Fruit fly (Drosophila melanogaster) whole organism, wandering third instar larva: ENCODE measurements around the gene Hmgcr.
A peak's percentile ranks its signal among the peaks of the same experiment; 100 is the strongest.

Experiments used
- Abd-B ChIP-seq: fragments of >200 bp; optimal IDR thresholded peaks from 2 replicates; lab custom pipeline; 2017; ENCODE audit warnings: missing biosample characterization, missing genetic modification characterization
- CG32264 ChIP-seq: fragments of 200-800 bp; sonication (Bioruptor generic); optimal IDR thresholded peaks from 2 replicates; lab custom pipeline; 2016; ENCODE audit warnings: missing biosample characterization, missing genetic modification characterization
- CG9705 ChIP-seq: fragments of 200-800 bp; sonication (Bioruptor generic); optimal IDR thresholded peaks from 2 replicates; lab custom pipeline; 2018; ENCODE audit warnings: missing biosample characterization, mild to moderate bottlenecking, missing genetic modification characterization
- CrebA ChIP-seq: fragments of 200-800 bp; sonication (Bioruptor generic); optimal IDR thresholded peaks from 2 replicates; lab custom pipeline; 2016; ENCODE audit warnings: missing biosample characterization, mild to moderate bottlenecking, missing genetic modification characterization, borderline replicate concordance
- Dfd ChIP-seq: fragments of >200 bp; optimal IDR thresholded peaks from 2 replicates; lab custom pipeline; 2017; ENCODE audit warnings: missing biosample characterization, missing genetic modification characterization
- Dif ChIP-seq: fragments of 200-275, 200-300 bp; sonication (Bioruptor generic); optimal IDR thresholded peaks from 2 replicates; lab custom pipeline; 2018; ENCODE audit warnings: missing biosample characterization, missing genetic modification characterization; ENCODE audit not compliant: partially characterized antibody
- GATAd ChIP-seq: sonication (Bioruptor generic); optimal IDR thresholded peaks from 2 replicates; lab custom pipeline; 2016; ENCODE audit warnings: missing biosample characterization, missing genetic modification characterization
- HLH106 ChIP-seq: fragments of 200-800 bp; optimal IDR thresholded peaks from 3 replicates; lab custom pipeline; 2019; ENCODE audit warnings: missing biosample characterization, mild to moderate bottlenecking, missing genetic modification characterization, moderate library complexity
- Hnf4 ChIP-seq: fragments of 200-800 bp; sonication (Bioruptor generic); optimal IDR thresholded peaks from 2 replicates; lab custom pipeline; 2016; ENCODE audit warnings: missing biosample characterization, mild to moderate bottlenecking, missing genetic modification characterization
- Hr78 ChIP-seq: fragments of >200 bp; optimal IDR thresholded peaks from 2 replicates; lab custom pipeline; 2017; ENCODE audit warnings: missing biosample characterization, missing genetic modification characterization
- Hr83 ChIP-seq: fragments of 200-300 bp; sonication (Bioruptor generic); optimal IDR thresholded peaks from 2 replicates; lab custom pipeline; 2016; ENCODE audit warnings: missing biosample characterization, mild to moderate bottlenecking, missing genetic modification characterization, moderate library complexity; ENCODE audit not compliant: poor library complexity, severe bottlenecking
- Jra ChIP-seq: sonication (Bioruptor generic); optimal IDR thresholded peaks from 2 replicates; lab custom pipeline; 2016; ENCODE audit warnings: missing biosample characterization, missing genetic modification characterization
- Mio ChIP-seq: sonication (Bioruptor generic); optimal IDR thresholded peaks from 2 replicates; lab custom pipeline; 2016; ENCODE audit warnings: missing biosample characterization, missing genetic modification characterization
- Myc ChIP-seq: fragments of >200 bp; optimal IDR thresholded peaks from 2 replicates; lab custom pipeline; 2017
- N ChIP-seq: fragments of >200 bp; optimal IDR thresholded peaks from 2 replicates; lab custom pipeline; 2018; ENCODE audit warnings: missing biosample characterization, missing external identifiers, missing genetic modification characterization
- OdsH ChIP-seq: fragments of 200-800 bp; sonication (Bioruptor generic); optimal IDR thresholded peaks from 2 replicates; lab custom pipeline; 2016; ENCODE audit warnings: missing biosample characterization, mild to moderate bottlenecking, missing genetic modification characterization
- Rel ChIP-seq, 2 experiments: fragments of 200-800 bp; sonication (Bioruptor generic) in 1 of 2; optimal IDR thresholded peaks; 2 replicates in 1 of 2; 3 replicates in 1 of 2; lab custom pipeline; 2016 to 2019; ENCODE audit warnings: mild to moderate bottlenecking in 2 of 2, missing biosample characterization in 2 of 2, missing genetic modification characterization in 2 of 2, moderate library complexity in 1 of 2
- Sp1 ChIP-seq: fragments of 200-800 bp; sonication (Bioruptor generic); optimal IDR thresholded peaks from 3 replicates; lab custom pipeline; 2019; ENCODE audit warnings: missing biosample characterization, mild to moderate bottlenecking, missing genetic modification characterization, moderate library complexity
- Vsx2 ChIP-seq: fragments of 200-300, 225-300 bp; sonication (Bioruptor generic); optimal IDR thresholded peaks from 2 replicates; lab custom pipeline; 2018; ENCODE audit warnings: missing biosample characterization, missing genetic modification characterization; ENCODE audit not compliant: partially characterized antibody
- br ChIP-seq: fragments of 200-800 bp; sonication (Bioruptor generic); optimal IDR thresholded peaks from 2 replicates; lab custom pipeline; 2016; ENCODE audit warnings: missing biosample characterization, missing genetic modification characterization
- brk ChIP-seq: fragments of 200-800 bp; sonication (Bioruptor generic); optimal IDR thresholded peaks from 2 replicates; lab custom pipeline; 2016; ENCODE audit warnings: missing biosample characterization, mild to moderate bottlenecking, missing genetic modification characterization
- dl ChIP-seq, 2 experiments: fragments of 175-275, 200-275 bp in 1 of 2; fragments of 200-275 bp in 1 of 2; sonication (Bioruptor generic); optimal IDR thresholded peaks; lab custom pipeline; 2018; ENCODE audit warnings: mild to moderate bottlenecking in 2 of 2, missing biosample characterization in 2 of 2, missing genetic modification characterization in 2 of 2, moderate library complexity in 2 of 2; ENCODE audit not compliant: partially characterized antibody in 2 of 2, insufficient read depth in 1 of 2
- dmrt93B ChIP-seq: fragments of 200-800 bp; sonication (Bioruptor generic); optimal IDR thresholded peaks from 2 replicates; lab custom pipeline; 2018; ENCODE audit warnings: missing biosample characterization, mild to moderate bottlenecking, missing genetic modification characterization
- dsf ChIP-seq: sonication (Bioruptor generic); optimal IDR thresholded peaks from 2 replicates; lab custom pipeline; 2016; ENCODE audit warnings: missing biosample characterization, missing genetic modification characterization, borderline replicate concordance
- ey ChIP-seq: fragments of 200-800 bp; sonication (Bioruptor generic); optimal IDR thresholded peaks from 2 replicates; lab custom pipeline; 2016; ENCODE audit warnings: missing biosample characterization, missing genetic modification characterization
- foxo ChIP-seq, 2 experiments: fragments of 200-800 bp; sonication (Bioruptor generic); optimal IDR thresholded peaks; 2 replicates in 1 of 2; 3 replicates in 1 of 2; lab custom pipeline; 2016 to 2017; ENCODE audit warnings: missing biosample characterization in 2 of 2, missing genetic modification characterization in 2 of 2
- fru ChIP-seq: fragments of 200-800 bp; sonication (Bioruptor generic); optimal IDR thresholded peaks from 3 replicates; lab custom pipeline; 2016; ENCODE audit warnings: missing biosample characterization, mild to moderate bottlenecking, missing genetic modification characterization
- h ChIP-seq: fragments of 200-800 bp; sonication (Bioruptor generic); optimal IDR thresholded peaks from 3 replicates; lab custom pipeline; 2016; ENCODE audit warnings: missing biosample characterization, mild to moderate bottlenecking, missing genetic modification characterization
- jim ChIP-seq: fragments of 175-275, 200-325 bp; sonication (Bioruptor generic); optimal IDR thresholded peaks from 2 replicates; lab custom pipeline; 2016; ENCODE audit warnings: missing biosample characterization, mild to moderate bottlenecking, missing genetic modification characterization
- lola ChIP-seq: fragments of >200 bp; optimal IDR thresholded peaks from 2 replicates; lab custom pipeline; 2017; ENCODE audit warnings: missing biosample characterization, missing genetic modification characterization
- pan ChIP-seq: fragments of >200 bp; optimal IDR thresholded peaks from 2 replicates; lab custom pipeline; 2017
- psq ChIP-seq: fragments of 200-800 bp; sonication (Bioruptor generic); optimal IDR thresholded peaks from 3 replicates; lab custom pipeline; 2017; ENCODE audit warnings: missing biosample characterization, mild to moderate bottlenecking, missing genetic modification characterization, moderate library complexity
- rgr ChIP-seq: fragments of 200-800 bp; sonication (Bioruptor generic); optimal IDR thresholded peaks from 3 replicates; lab custom pipeline; 2016; ENCODE audit warnings: missing biosample characterization, mild to moderate bottlenecking, missing genetic modification characterization
- sage ChIP-seq: fragments of 200-800 bp; sonication (Bioruptor generic); optimal IDR thresholded peaks from 2 replicates; lab custom pipeline; 2016; ENCODE audit warnings: missing biosample characterization, mild to moderate bottlenecking, missing genetic modification characterization
- sv ChIP-seq: fragments of 200-800 bp; sonication (Bioruptor generic); optimal IDR thresholded peaks from 3 replicates; lab custom pipeline; 2016; ENCODE audit warnings: missing biosample characterization, missing genetic modification characterization
- tai ChIP-seq: sonication (Bioruptor generic); optimal IDR thresholded peaks from 2 replicates; lab custom pipeline; 2016; ENCODE audit warnings: missing biosample characterization, missing genetic modification characterization
- usp ChIP-seq: fragments of >200 bp; optimal IDR thresholded peaks from 2 replicates; lab custom pipeline; 2017; ENCODE audit warnings: missing biosample characterization, missing genetic modification characterization
- woc ChIP-seq: sonication (Bioruptor generic); optimal IDR thresholded peaks from 2 replicates; lab custom pipeline; 2016; ENCODE audit warnings: missing biosample characterization, mild to moderate bottlenecking, missing genetic modification characterization

Gene Hmgcr

dm6 chr3R:23773610-23774364 lies 40.7 kb downstream of the Hmgcr start, which contains the start of gene CG10208:
TSS of gene CG10208 (minus strand) at chr3R:23774127.
- peak; percentile 7 for TF ChIP-seq Hr83 (GFP tag; lab: Kevin White, UChicago)
- no peak for TF ChIP-seq Rel (GFP tag; optimal IDR thresholded peaks at IDR 0.05; lab: Kevin White, UChicago)
- peak; percentile 47 for TF ChIP-seq Rel (tag; optimal IDR thresholded peaks at IDR 0.05; lab: Kevin White, UChicago)
- TF ChIP-seq brk (GFP tag; lab: Kevin White, UChicago) = no peak
- TF ChIP-seq h (GFP tag; lab: Kevin White, UChicago) = peak; percentile 3

- no peak for TF ChIP-seq rgr
- no peak for TF ChIP-seq brk (GFP tag; lab: Kevin White, UChicago)
- no peak for TF ChIP-seq N
- no peak for TF ChIP-seq CG9705 (GFP tag; lab: Kevin White, UChicago)
- TF ChIP-seq usp = no peak
- TF ChIP-seq pan (lab: Kevin White, UChicago) = no peak
- no peak for TF ChIP-seq Hnf4
- TF ChIP-seq CG32264 (GFP tag; lab: Kevin White, UChicago) = no peak
- TF ChIP-seq br (GFP tag; lab: Kevin White, UChicago) = no peak
- no peak for TF ChIP-seq lola (GFP tag; lab: Kevin White, UChicago)
These were observed 47.6 kb downstream of the Hmgcr start for dm6 chr3R:23780757-23781156.

DNA sequence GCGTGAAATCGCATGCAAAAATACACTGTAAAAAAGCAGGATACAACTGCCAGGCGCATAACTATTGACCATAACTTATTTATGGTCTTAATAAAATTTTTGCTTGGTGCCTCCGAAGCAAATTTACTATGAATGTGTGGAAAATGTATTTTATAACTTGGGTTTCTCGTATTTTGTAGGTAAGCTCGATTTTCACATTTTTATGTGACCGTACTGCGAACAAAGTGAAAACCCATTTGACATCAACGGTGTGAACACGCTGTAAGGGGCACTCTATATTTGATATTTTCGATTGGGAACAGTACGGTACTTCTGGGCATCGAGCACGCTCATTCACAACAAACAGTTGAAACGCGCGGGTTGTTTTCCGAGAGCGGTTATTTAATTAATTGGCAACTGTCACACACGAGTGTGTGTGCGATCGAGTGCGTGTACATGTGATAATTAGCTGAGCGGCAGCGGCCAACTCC lies 48.4 kb downstream of the Hmgcr start, which contains the start of the genes Nup98-96 and mbc:
Gene Nup98-96 (minus strand): TSS at position 156 of the 470 bp plus-strand sequence.
Gene mbc (plus strand): TSS at position 300 of the 470 bp plus-strand sequence.
- TF ChIP-seq foxo (GFP tag; optimal IDR thresholded peaks at IDR 0.05; lab: Kevin White, UChicago) = peak in 1 of 2 experiments; percentile 90
- peak; percentile 84 for TF ChIP-seq Hr83 (GFP tag; lab: Kevin White, UChicago)
- TF ChIP-seq woc (GFP tag; lab: Kevin White, UChicago) = peak; percentile 91
- no peak for TF ChIP-seq CrebA (GFP tag; lab: Kevin White, UChicago)
- TF ChIP-seq rgr = peak; percentile 86
- peak; percentile 78 for TF ChIP-seq Sp1 (GFP tag; lab: Kevin White, UChicago)
- TF ChIP-seq dl (GFP tag; optimal IDR thresholded peaks at IDR 0.05; lab: Kevin White, UChicago; ENCODE audit: insufficient read depth in 1 of 2, partially characterized antibody in 2 of 2) = no peak
- TF ChIP-seq fru (GFP tag; lab: Kevin White, UChicago) = peak; percentile 85
- TF ChIP-seq brk (GFP tag; lab: Kevin White, UChicago) = no peak
- no peak for TF ChIP-seq Rel (GFP tag; optimal IDR thresholded peaks at IDR 0.05; lab: Kevin White, UChicago)
- TF ChIP-seq Rel (tag; optimal IDR thresholded peaks at IDR 0.05; lab: Kevin White, UChicago) = peak; percentile 86
- no peak for TF ChIP-seq Dfd (GFP tag; lab: Kevin White, UChicago)
- no peak for TF ChIP-seq GATAd (GFP tag; lab: Kevin White, UChicago)
- TF ChIP-seq Jra = peak; percentile 68
- peak; percentile 87 for TF ChIP-seq ey
- peak; percentile 76 for TF ChIP-seq Dif (GFP tag; lab: Kevin White, UChicago)
- peak; percentile 99 for TF ChIP-seq Vsx2 (GFP tag; lab: Kevin White, UChicago)
- peak; percentile 86 for TF ChIP-seq sv
- TF ChIP-seq dmrt93B (GFP tag; lab: Kevin White, UChicago) = peak; percentile 84
- TF ChIP-seq N = peak; percentile 73
- peak; percentile 59 for TF ChIP-seq Hnf4
- TF ChIP-seq h (GFP tag; lab: Kevin White, UChicago) = peak; percentile 89
- TF ChIP-seq sage = no peak
- peak; percentile 50 for TF ChIP-seq Hr78 (GFP tag; lab: Kevin White, UChicago)
- TF ChIP-seq Myc (lab: Kevin White, UChicago) = peak; percentile 41
- peak; percentile 8 for TF ChIP-seq CG32264 (GFP tag; lab: Kevin White, UChicago)
- peak; percentile 80 for TF ChIP-seq br (GFP tag; lab: Kevin White, UChicago)
- TF ChIP-seq jim = no peak
- no peak for TF ChIP-seq tai (GFP tag; lab: Kevin White, UChicago)
- TF ChIP-seq Mio = peak; percentile 9
- TF ChIP-seq CG9705 (GFP tag; lab: Kevin White, UChicago) = peak; percentile 84
- no peak for TF ChIP-seq pan (lab: Kevin White, UChicago)
- peak; percentile 65 for TF ChIP-seq Abd-B (GFP tag; lab: Kevin White, UChicago)
- peak; percentile 87 for TF ChIP-seq HLH106 (tag; lab: Kevin White, UChicago)
- no peak for TF ChIP-seq dsf
- peak; percentile 73 for TF ChIP-seq psq (GFP tag; lab: Kevin White, UChicago)
- peak; percentile 79 for TF ChIP-seq lola (GFP tag; lab: Kevin White, UChicago)
- TF ChIP-seq usp = no peak
- TF ChIP-seq OdsH (GFP tag; lab: Kevin White, UChicago) = peak; percentile 80
